Worm (Caenorhabditis elegans): ENCODE results near the gene C06E8.5.
A peak's percentile ranks its signal among the peaks of the same experiment; 100 is the strongest.

Gene C06E8.5

ce11 chrIII:7025839-7026238 is 20.6 kb upstream of the C06E8.5 start:
- no peak for TF ChIP-seq tbx-2 (tag; optimal IDR thresholded peaks at IDR 0.05)
- TF ChIP-seq aly-2 (tag; optimal IDR thresholded peaks at IDR 0.05), result no peak
- no peak for TF ChIP-seq F16B12.6 (tag; optimal IDR thresholded peaks at IDR 0.05)
- TF ChIP-seq nhr-76 (tag; optimal IDR thresholded peaks at IDR 0.05), result no peak
- no peak for TF ChIP-seq pag-3 (tag; optimal IDR thresholded peaks at IDR 0.05; ENCODE audit: borderline replicate concordance, insufficient read depth)
- TF ChIP-seq ceh-8 (GFP tag; optimal IDR thresholded peaks at IDR 0.05), result peak; percentile 80
- no peak for TF ChIP-seq aha-1 (tag; optimal IDR thresholded peaks at IDR 0.05)
- no peak for TF ChIP-seq egl-27 (tag; optimal IDR thresholded peaks at IDR 0.05)
- TF ChIP-seq efl-1 (optimal IDR thresholded peaks at IDR 0.05), result no peak
- TF ChIP-seq efl-1 (GFP tag; optimal IDR thresholded peaks at IDR 0.05 in 1 of 2), result peak in 1 of 2 experiments; percentile 86
- TF ChIP-seq ces-1 (GFP tag; optimal IDR thresholded peaks at IDR 0.05), result no peak

ce11 chrIII:7021156-7021637 is 15.9 kb upstream of the C06E8.5 start, which contains the start of gene rfl-1:
Gene rfl-1, plus strand, starts transcription at chrIII:7021206.
- TF ChIP-seq C16A3.4 (tag; optimal IDR thresholded peaks at IDR 0.05), result peak; percentile 55
- TF ChIP-seq lin-13 (GFP tag; optimal IDR thresholded peaks at IDR 0.05), result no peak
- TF ChIP-seq lin-39 (tag; optimal IDR thresholded peaks at IDR 0.05), result no peak
- TF ChIP-seq ces-1 (GFP tag; optimal IDR thresholded peaks at IDR 0.05), result no peak
- TF ChIP-seq mep-1 (tag; optimal IDR thresholded peaks at IDR 0.05), result peak; percentile 61
- TF ChIP-seq unc-30 (tag; optimal IDR thresholded peaks at IDR 0.05), result no peak
- no peak for TF ChIP-seq ceh-90 (tag; optimal IDR thresholded peaks at IDR 0.05)
- peak; percentile 58 to 73 (median 70) for TF ChIP-seq dpl-1 (GFP tag; optimal IDR thresholded peaks at IDR 0.05)
- peak; percentile 52 for TF ChIP-seq xbp-1 (tag; optimal IDR thresholded peaks at IDR 0.05)
- TF ChIP-seq nhr-85 (tag), result peak; percentile 41
- no peak for TF ChIP-seq elt-3 (tag; optimal IDR thresholded peaks at IDR 0.05)
- no peak for TF ChIP-seq ztf-4 (tag; optimal IDR thresholded peaks at IDR 0.05)
- no peak for TF ChIP-seq nhr-84 (tag; optimal IDR thresholded peaks at IDR 0.05)
- no peak for TF ChIP-seq zag-1 (tag; optimal IDR thresholded peaks at IDR 0.05)
- peak; percentile 69 for TF ChIP-seq nhr-71 (tag; optimal IDR thresholded peaks at IDR 0.05)
- TF ChIP-seq nhr-28 (tag; optimal IDR thresholded peaks at IDR 0.05), result no peak
- TF ChIP-seq lir-3 (tag; optimal IDR thresholded peaks at IDR 0.05; ENCODE audit: poor library complexity), result peak; percentile 20
- peak; percentile 77 to 79 for TF ChIP-seq efl-1 (optimal IDR thresholded peaks at IDR 0.05)
- peak; percentile 74 to 96 for TF ChIP-seq efl-1 (GFP tag; optimal IDR thresholded peaks at IDR 0.05 in 1 of 2)
- TF ChIP-seq ceh-88 (GFP tag; IDR thresholded peaks at IDR 0.05), result no peak
- peak; percentile 66 for TF ChIP-seq nhr-47 (tag; optimal IDR thresholded peaks at IDR 0.05)
- TF ChIP-seq lin-15B (tag; optimal IDR thresholded peaks at IDR 0.05), result peak; percentile 75
- peak; percentile 57 for TF ChIP-seq tbx-2 (tag; optimal IDR thresholded peaks at IDR 0.05)
- TF ChIP-seq egl-13 (tag; optimal IDR thresholded peaks at IDR 0.05), result no peak
- peak; percentile 33 for TF ChIP-seq skn-1 (tag; optimal IDR thresholded peaks at IDR 0.05)
- no peak for TF ChIP-seq grh-1 (GFP tag; IDR thresholded peaks at IDR 0.05)
- no peak for TF ChIP-seq mef-2 (tag; optimal IDR thresholded peaks at IDR 0.05)
- TF ChIP-seq swsn-7 (tag; optimal IDR thresholded peaks at IDR 0.05), result peak; percentile 59
- peak; percentile 46 for TF ChIP-seq nhr-90 (tag; optimal IDR thresholded peaks at IDR 0.05; ENCODE audit: poor library complexity)
- TF ChIP-seq alr-1 (tag; optimal IDR thresholded peaks at IDR 0.05; ENCODE audit: borderline replicate concordance), result no peak
- TF ChIP-seq ceh-8 (GFP tag; optimal IDR thresholded peaks at IDR 0.05), result no peak
- TF ChIP-seq C34B4.2 (tag; optimal IDR thresholded peaks at IDR 0.05), result no peak
- TF ChIP-seq ama-1 (optimal IDR thresholded peaks at IDR 0.05), result no peak
- peak; percentile 61 for TF ChIP-seq lin-14 (GFP tag; optimal IDR thresholded peaks at IDR 0.05)
- no peak for TF ChIP-seq nhr-11 (tag; optimal IDR thresholded peaks at IDR 0.05)
- peak; percentile 70 for TF ChIP-seq snu-23 (GFP tag; optimal IDR thresholded peaks at IDR 0.05)
- TF ChIP-seq dsc-1 (tag; optimal IDR thresholded peaks at IDR 0.05), result peak; percentile 52
- TF ChIP-seq rnt-1 (tag; optimal IDR thresholded peaks at IDR 0.05), result peak; percentile 52
- no peak for TF ChIP-seq nhr-76 (tag; optimal IDR thresholded peaks at IDR 0.05)
- peak; percentile 42 for TF ChIP-seq fkh-8 (tag; optimal IDR thresholded peaks at IDR 0.05)
- TF ChIP-seq pax-3 (tag; optimal IDR thresholded peaks at IDR 0.05), result no peak
- TF ChIP-seq ceh-82 (tag; optimal IDR thresholded peaks at IDR 0.05), result peak in 2 of 3 experiments; percentile 25 to 62
- TF ChIP-seq fkh-4 (tag; optimal IDR thresholded peaks at IDR 0.05; ENCODE audit: borderline replicate concordance), result no peak
- no peak for TF ChIP-seq hpl-2 (GFP tag; optimal IDR thresholded peaks at IDR 0.05)
- TF ChIP-seq unc-86 (tag; optimal IDR thresholded peaks at IDR 0.05), result peak; percentile 35
- TF ChIP-seq aly-2 (tag; optimal IDR thresholded peaks at IDR 0.05), result no peak
